Worm (Caenorhabditis elegans) whole organism, L3 larva: ENCODE measurements around the gene acl-8.

Source experiments
- ama-1 ChIP-seq: fragments of 150-350 bp; optimal IDR thresholded peaks from 2 replicates; lab custom pipeline; 2018
- elt-1 ChIP-seq: fragments of 150-350 bp; optimal IDR thresholded peaks from 2 replicates; lab custom pipeline; 2014; ENCODE audit warnings: missing biosample characterization, missing genetic modification characterization
- elt-3 ChIP-seq, 3 experiments: fragments of 150-350 bp in 1 of 3; sonication (generic microtip) in 2 of 3; optimal IDR thresholded peaks; 2 replicates in 2 of 3; 4 replicates in 1 of 3; lab custom pipeline; 2014 to 2017; ENCODE audit warnings: missing biosample characterization in 3 of 3, missing genetic modification characterization in 3 of 3
- fkh-10 ChIP-seq: sonication (generic microtip); optimal IDR thresholded peaks from 2 replicates; lab custom pipeline; 2017; ENCODE audit warnings: missing biosample characterization, missing genetic modification reagents, missing genetic modification characterization
- fkh-2 ChIP-seq: fragments of 150-350 bp; optimal IDR thresholded peaks from 2 replicates; lab custom pipeline; 2014; ENCODE audit warnings: missing biosample characterization, missing genetic modification reagents, missing genetic modification characterization
- lin-15B ChIP-seq: fragments of 150-350 bp; optimal IDR thresholded peaks from 2 replicates; lab custom pipeline; 2014; ENCODE audit warnings: missing biosample characterization, missing genetic modification characterization
- lin-39 ChIP-seq: fragments of 150-350 bp; optimal IDR thresholded peaks from 2 replicates; lab custom pipeline; 2018; ENCODE audit warnings: missing biosample characterization, missing genetic modification reagents, missing genetic modification characterization
- nfya-1 ChIP-seq: sonication (generic microtip); optimal IDR thresholded peaks from 2 replicates; lab custom pipeline; 2017; ENCODE audit warnings: missing genetic modification characterization, mild to moderate bottlenecking, missing compliant biosample characterization, antibody characterized with exemption, moderate library complexity; ENCODE audit not compliant: insufficient read depth
- nhr-11 ChIP-seq: fragments of 150-350 bp; optimal IDR thresholded peaks from 2 replicates; lab custom pipeline; 2014; ENCODE audit warnings: missing biosample characterization, missing genetic modification characterization
- unc-39 ChIP-seq: sonication (generic microtip); optimal IDR thresholded peaks from 4 replicates; lab custom pipeline; 2017; ENCODE audit warnings: missing biosample characterization, missing genetic modification characterization
- unc-62 ChIP-seq: fragments of 150-350 bp; sonication (generic microtip); optimal IDR thresholded peaks from 4 replicates; lab custom pipeline; 2014; ENCODE audit warnings: missing biosample characterization, missing genetic modification reagents, missing genetic modification characterization
- zag-1 ChIP-seq: fragments of 150-350 bp; optimal IDR thresholded peaks from 2 replicates; lab custom pipeline; 2014; ENCODE audit warnings: missing biosample characterization, missing genetic modification characterization
- ztf-4 ChIP-seq: fragments of 150-350 bp; optimal IDR thresholded peaks from 2 replicates; lab custom pipeline; 2014; ENCODE audit warnings: missing biosample characterization, missing genetic modification characterization

DNA sequence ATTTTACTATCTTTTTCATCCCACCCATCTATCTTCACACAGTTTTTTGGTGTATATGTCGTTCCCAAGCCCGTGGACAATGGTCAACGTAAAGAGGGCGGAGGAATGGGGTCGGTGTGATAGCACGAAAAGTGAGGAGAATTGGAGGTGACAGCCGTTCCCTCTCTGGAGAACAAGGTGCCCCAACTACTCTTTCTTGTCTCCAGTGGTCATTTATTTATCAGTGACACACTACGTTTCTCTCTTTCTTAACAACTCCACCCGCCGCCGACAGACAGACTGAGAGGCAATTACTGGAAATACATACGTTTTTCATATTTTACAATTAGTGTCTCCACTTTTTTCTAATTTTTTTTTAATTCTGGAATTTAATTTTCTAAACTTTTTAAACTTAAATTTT is 6.2 kb downstream of the acl-8 start:
- no peak for TF ChIP-seq unc-39 (tag; lab: Kevin White, UChicago)
- no peak for TF ChIP-seq unc-62 (GFP tag; lab: Kevin White, UChicago)
- no peak for TF ChIP-seq nfya-1 (tag; lab: Kevin White, UChicago)
- TF ChIP-seq lin-15B (tag; lab: Kevin White, UChicago), result no peak
- TF ChIP-seq lin-39 (tag; lab: Kevin White, UChicago), result no peak
- TF ChIP-seq elt-1, result no peak
- TF ChIP-seq ama-1 (lab: Kevin White, UChicago), result no peak
- no peak for TF ChIP-seq fkh-2 (tag; lab: Kevin White, UChicago)
- no peak for TF ChIP-seq zag-1
- no peak for TF ChIP-seq ztf-4 (tag; lab: Kevin White, UChicago)
- no peak for TF ChIP-seq fkh-10 (GFP tag; lab: Kevin White, UChicago)
- no peak for TF ChIP-seq nhr-11 (tag; lab: Kevin White, UChicago)
- TF ChIP-seq elt-3 (tag; optimal IDR thresholded peaks at IDR 0.05; lab: Kevin White, UChicago), result no peak
